Worm (Caenorhabditis elegans): Measurements from ENCODE around the gene srbc-11.

ce11 chrV:7446965-7447364, 48.1 kb downstream of the srbc-11 start, which contains the start of gene F25E5.5:
- TF ChIP-seq nhr-23 (tag; optimal IDR thresholded peaks at IDR 0.05) (no peak), peb-1 (tag; optimal IDR thresholded peaks at IDR 0.05) (no peak), ZK546.5 (tag; optimal IDR thresholded peaks at IDR 0.05) (no peak), zag-1 (tag; optimal IDR thresholded peaks at IDR 0.05) (no peak), snpc-4 (tag; optimal IDR thresholded peaks at IDR 0.05) (no peak)

Data from whole organism, L2 larva.